In the genomic region with DNA sequence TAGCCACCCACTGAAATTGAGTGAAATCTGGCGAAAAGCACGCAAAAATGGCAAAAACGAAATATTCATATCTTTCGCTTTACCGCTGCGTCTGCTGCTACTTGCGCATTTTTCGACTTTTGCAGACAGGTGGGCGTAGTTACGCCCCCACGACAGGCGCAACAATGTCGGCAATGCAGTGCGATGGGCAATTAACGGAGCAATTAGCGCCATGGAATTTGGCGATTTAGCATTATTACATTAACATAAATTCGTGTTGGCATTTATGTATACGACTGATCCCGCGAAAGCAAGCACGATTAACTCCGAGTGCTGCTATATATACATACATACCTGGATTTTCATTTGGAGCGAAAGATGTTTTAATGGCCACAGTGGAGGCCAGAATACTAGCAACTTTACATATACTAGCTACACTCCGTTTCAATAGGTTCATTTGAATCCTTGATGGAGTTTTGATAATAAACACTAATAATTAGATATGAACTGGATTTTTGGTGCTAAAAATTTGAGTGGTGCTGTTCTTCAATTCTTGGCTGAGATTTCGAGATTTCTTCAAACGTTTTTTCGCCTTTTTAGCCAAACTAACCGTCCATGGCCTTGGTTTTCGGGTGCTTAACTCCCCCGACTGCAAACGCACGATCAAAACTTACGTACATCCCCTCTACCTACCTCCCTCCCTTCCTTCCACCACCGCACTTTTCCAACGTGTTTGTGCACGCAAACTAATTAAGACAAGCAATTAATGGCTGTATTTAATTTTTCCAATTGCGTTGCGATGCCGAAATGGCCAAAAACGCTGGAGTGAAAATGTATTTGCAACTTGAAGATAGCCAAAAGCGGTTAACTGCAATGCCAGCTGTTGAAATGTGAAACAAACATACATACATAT, we compare ENCODE assay signal across 1 fruit fly cellular context.
TF ChIP-seq lines count a peak whose summit lies in the region.

No protein-coding gene starts in this region.

TF ChIP-seq in whole organism, embryonic, 481 proteins besides CTCF, POLR2A, EP300 and RAD21 (continued from another document and continues in another):
- TF ChIP-seq sob (GFP tag; IDR thresholded peaks at IDR 0.05; lab: Robert Waterston, UW) (no peak), emc (GFP tag; optimal IDR thresholded peaks at IDR 0.05; lab: Kevin White, UChicago) (no peak), Sox100B (GFP tag; optimal IDR thresholded peaks at IDR 0.05; lab: Kevin White, UChicago) (no peak), CG8478 (optimal IDR thresholded peaks at IDR 0.05; lab: Kevin White, UChicago) (no peak), CG4282 (GFP tag; optimal IDR thresholded peaks at IDR 0.05; lab: Kevin White, UChicago) (no peak), CG1832 (GFP tag; optimal IDR thresholded peaks at IDR 0.05; lab: Kevin White, UChicago) (no peak), CG18262 (tag; optimal IDR thresholded peaks at IDR 0.05; lab: Kevin White, UChicago) (peak; percentile 3), CG6813 (GFP tag; optimal IDR thresholded peaks at IDR 0.05; lab: Kevin White, UChicago) (no peak), GATAe (GFP tag; conservative IDR thresholded peaks at IDR 0.05; lab: Robert Waterston, UW) (no peak), hth (optimal IDR thresholded peaks at IDR 0.05; lab: Kevin White, UChicago) (no peak), CG14860 (GFP tag; IDR thresholded peaks at IDR 0.05; lab: Robert Waterston, UW; ENCODE audit: partially characterized antibody) (no peak), lov (optimal IDR thresholded peaks at IDR 0.05; lab: Kevin White, UChicago) (no peak), lov (GFP tag; IDR thresholded peaks at IDR 0.05; lab: Robert Waterston, UW) (no peak), trh (GFP tag; optimal IDR thresholded peaks at IDR 0.05; lab: Kevin White, UChicago) (no peak), Six4 (GFP tag; optimal IDR thresholded peaks at IDR 0.05; lab: Kevin White, UChicago) (no peak), jumu (GFP tag; optimal IDR thresholded peaks at IDR 0.05; lab: Kevin White, UChicago) (no peak), CG10366 (GFP tag; IDR thresholded peaks at IDR 0.05; lab: Robert Waterston, UW) (peak; percentile 48), twi (tag; optimal IDR thresholded peaks at IDR 0.05; lab: Kevin White, UChicago) (no peak), CG15514 (GFP tag; optimal IDR thresholded peaks at IDR 0.05; lab: Kevin White, UChicago) (no peak), scrt (GFP tag; optimal IDR thresholded peaks at IDR 0.05; lab: Kevin White, UChicago) (no peak), CG18619 (GFP tag; optimal IDR thresholded peaks at IDR 0.05; lab: Kevin White, UChicago) (no peak), CG18764 (GFP tag; optimal IDR thresholded peaks at IDR 0.05; lab: Kevin White, UChicago) (no peak), CG10462 (GFP tag; optimal IDR thresholded peaks at IDR 0.05; lab: Kevin White, UChicago) (no peak), gt (GFP tag; IDR thresholded peaks at IDR 0.05; lab: Robert Waterston, UW) (no peak), esg (GFP tag; conservative IDR thresholded peaks at IDR 0.05; lab: Robert Waterston, UW) (no peak), NC2α (GFP tag; optimal IDR thresholded peaks at IDR 0.05; lab: Kevin White, UChicago) (no peak), gce (GFP tag; IDR thresholded peaks at IDR 0.05; lab: Robert Waterston, UW) (no peak), CG7963 (GFP tag; IDR thresholded peaks at IDR 0.05; lab: Robert Waterston, UW; ENCODE audit: partially characterized antibody) (no peak), Drgx (GFP tag; IDR thresholded peaks at IDR 0.05; lab: Robert Waterston, UW) (peak; percentile 53; the same call in 1 of the 2 replicates), CG6683 (GFP tag; optimal IDR thresholded peaks at IDR 0.05; lab: Kevin White, UChicago) (no peak), dmrt11E (tag; optimal IDR thresholded peaks at IDR 0.05; lab: Kevin White, UChicago) (peak; percentile 1), CG10565 (GFP tag; optimal IDR thresholded peaks at IDR 0.05; lab: Kevin White, UChicago) (no peak), CG12659 (GFP tag; optimal IDR thresholded peaks at IDR 0.05; lab: Kevin White, UChicago) (peak; percentile 14), ro (GFP tag; IDR thresholded peaks at IDR 0.05; lab: Robert Waterston, UW) (no peak), Antp (GFP tag; optimal IDR thresholded peaks at IDR 0.05; lab: Kevin White, UChicago) (no peak), az2 (GFP tag; optimal IDR thresholded peaks at IDR 0.05; lab: Kevin White, UChicago) (peak; percentile 34), z (GFP tag; IDR thresholded peaks at IDR 0.05; lab: Robert Waterston, UW) (no peak; the same call in 2 of the 3 replicates), cg (GFP tag; optimal IDR thresholded peaks at IDR 0.05; lab: Kevin White, UChicago) (no peak), CG15011 (GFP tag; optimal IDR thresholded peaks at IDR 0.05; lab: Kevin White, UChicago) (no peak), aop (GFP tag; IDR thresholded peaks at IDR 0.05; lab: Robert Waterston, UW) (no peak), Atf3 (GFP tag; optimal IDR thresholded peaks at IDR 0.05; lab: Kevin White, UChicago) (no peak), CG12942 (GFP tag; optimal IDR thresholded peaks at IDR 0.05; lab: Kevin White, UChicago) (no peak), en (GFP tag; optimal IDR thresholded peaks at IDR 0.05; lab: Kevin White, UChicago) (no peak), tio (GFP tag; optimal IDR thresholded peaks at IDR 0.05; lab: Kevin White, UChicago) (no peak), CG9817 (tag; optimal IDR thresholded peaks at IDR 0.05; lab: Kevin White, UChicago) (no peak), CG2678 (tag; optimal IDR thresholded peaks at IDR 0.05; lab: Kevin White, UChicago) (peak; percentile 28), Neu2 (GFP tag; optimal IDR thresholded peaks at IDR 0.05; lab: Kevin White, UChicago; ENCODE audit: borderline replicate concordance) (no peak), Opbp (GFP tag; IDR thresholded peaks at IDR 0.05; lab: Robert Waterston, UW; ENCODE audit: partially characterized antibody) (no peak), onecut (GFP tag; IDR thresholded peaks at IDR 0.05; lab: Robert Waterston, UW) (no peak), CG12071 (GFP tag; optimal IDR thresholded peaks at IDR 0.05; lab: Kevin White, UChicago) (no peak), chif (GFP tag; optimal IDR thresholded peaks at IDR 0.05; lab: Kevin White, UChicago) (peak in 1 of 2 experiments; percentile 28), CG16815 (GFP tag; optimal IDR thresholded peaks at IDR 0.05; lab: Kevin White, UChicago) (no peak), repo (GFP tag; optimal IDR thresholded peaks at IDR 0.05; lab: Kevin White, UChicago) (no peak), CG30403 (GFP tag; optimal IDR thresholded peaks at IDR 0.05; lab: Kevin White, UChicago) (peak; percentile 33), inv (GFP tag; IDR thresholded peaks at IDR 0.05; lab: Robert Waterston, UW; ENCODE audit: partially characterized antibody) (no peak), CG5953 (GFP tag; IDR thresholded peaks at IDR 0.05; lab: Robert Waterston, UW) (0 out of 2 replicates have a peak, but pooled peaks have one; percentile 17), slbo (GFP tag; IDR thresholded peaks at IDR 0.05; lab: Robert Waterston, UW) (peak; percentile 39; the same call in 1 of the 2 replicates), CG14667 (GFP tag; IDR thresholded peaks at IDR 0.05; lab: Robert Waterston, UW) (no peak), CG11247 (GFP tag; IDR thresholded peaks at IDR 0.05; lab: Robert Waterston, UW) (no peak), dpn (GFP tag; optimal IDR thresholded peaks at IDR 0.05; lab: Kevin White, UChicago) (peak in 1 of 2 experiments; percentile 39), CrebB (tag; optimal IDR thresholded peaks at IDR 0.05; lab: Kevin White, UChicago) (no peak), Max (GFP tag; optimal IDR thresholded peaks at IDR 0.05; lab: Kevin White, UChicago) (no peak), CG10979 (tag; optimal IDR thresholded peaks at IDR 0.05; lab: Kevin White, UChicago) (peak; percentile 25), ATbp (GFP tag; optimal IDR thresholded peaks at IDR 0.05; lab: Kevin White, UChicago) (no peak), fd3F (GFP tag; optimal IDR thresholded peaks at IDR 0.05; lab: Kevin White, UChicago) (no peak), CG15073 (GFP tag; optimal IDR thresholded peaks at IDR 0.05; lab: Kevin White, UChicago) (no peak), stwl (tag; optimal IDR thresholded peaks at IDR 0.05; lab: Kevin White, UChicago) (no peak), Spps (tag; optimal IDR thresholded peaks at IDR 0.05; lab: Kevin White, UChicago) (no peak), oc (tag; optimal IDR thresholded peaks at IDR 0.05; lab: Kevin White, UChicago) (no peak), Hand (GFP tag; optimal IDR thresholded peaks at IDR 0.05; lab: Kevin White, UChicago) (no peak), caup (GFP tag; optimal IDR thresholded peaks at IDR 0.05; lab: Kevin White, UChicago; ENCODE audit: severe bottlenecking) (no peak), CG1792 (GFP tag; optimal IDR thresholded peaks at IDR 0.05; lab: Kevin White, UChicago) (no peak), CG12104 (GFP tag; optimal IDR thresholded peaks at IDR 0.05; lab: Kevin White, UChicago) (no peak), CG8089 (GFP tag; optimal IDR thresholded peaks at IDR 0.05; lab: Kevin White, UChicago) (no peak), Kr (GFP tag; optimal IDR thresholded peaks at IDR 0.05; lab: Kevin White, UChicago) (no peak), pfk (GFP tag; optimal IDR thresholded peaks at IDR 0.05; lab: Kevin White, UChicago) (no peak), CG1602 (GFP tag; optimal IDR thresholded peaks at IDR 0.05; lab: Kevin White, UChicago) (peak; percentile 17), E2f1 (GFP tag; IDR thresholded peaks at IDR 0.05; lab: Robert Waterston, UW) (0 out of 2 replicates have a peak, but pooled peaks have one; percentile 38), sna (GFP tag; IDR thresholded peaks at IDR 0.05; lab: Robert Waterston, UW; ENCODE audit: partially characterized antibody) (no peak), CG34422 (GFP tag; IDR thresholded peaks at IDR 0.05; lab: Robert Waterston, UW) (no peak; the same call in 2 of the 3 replicates), CG17802 (tag; optimal IDR thresholded peaks at IDR 0.05; lab: Kevin White, UChicago) (no peak), CG10321 (GFP tag; IDR thresholded peaks at IDR 0.05; lab: Robert Waterston, UW) (peak; percentile 35; the same call in 1 of the 2 replicates), CG17186 (GFP tag; optimal IDR thresholded peaks at IDR 0.05; lab: Kevin White, UChicago) (no peak), Lim3 (GFP tag; IDR thresholded peaks at IDR 0.05; lab: Robert Waterston, UW) (no peak), bcd (GFP tag; optimal IDR thresholded peaks at IDR 0.05; lab: Kevin White, UChicago) (peak; percentile 16), MBD-R2 (GFP tag; IDR thresholded peaks at IDR 0.05; lab: Robert Waterston, UW) (no peak), CG7556 (GFP tag; optimal IDR thresholded peaks at IDR 0.05; lab: Kevin White, UChicago) (no peak), C15 (GFP tag; IDR thresholded peaks at IDR 0.05; lab: Robert Waterston, UW) (no peak), CG10654 (GFP tag; optimal IDR thresholded peaks at IDR 0.05; lab: Kevin White, UChicago) (no peak), tup (GFP tag; optimal IDR thresholded peaks at IDR 0.05; lab: Kevin White, UChicago) (no peak), danr (GFP tag; IDR thresholded peaks at IDR 0.05; lab: Robert Waterston, UW) (no peak), ap (GFP tag; IDR thresholded peaks at IDR 0.05; lab: Robert Waterston, UW) (no peak), Eip74EF (GFP tag; optimal IDR thresholded peaks at IDR 0.05; lab: Kevin White, UChicago) (no peak), CG17829 (tag; optimal IDR thresholded peaks at IDR 0.05; lab: Kevin White, UChicago) (no peak), Meics (GFP tag; optimal IDR thresholded peaks at IDR 0.05; lab: Kevin White, UChicago) (no peak), row (GFP tag; IDR thresholded peaks at IDR 0.05; lab: Robert Waterston, UW) (peak; percentile 33; the same call in 2 of the 3 replicates), CG16813 (GFP tag; IDR thresholded peaks at IDR 0.05; lab: Robert Waterston, UW; ENCODE audit: partially characterized antibody) (no peak), Xrp1 (GFP tag; IDR thresholded peaks at IDR 0.05; lab: Robert Waterston, UW) (peak; percentile 33; the same call in 1 of the 2 replicates), zfh1 (GFP tag; IDR thresholded peaks at IDR 0.05; lab: Robert Waterston, UW) (0 out of 3 replicates have a peak, but pooled peaks have one; percentile 53), H2.0 (GFP tag; IDR thresholded peaks at IDR 0.05; lab: Robert Waterston, UW) (peak; percentile 33; the same call in 1 of the 2 replicates), CG13424 (tag; optimal IDR thresholded peaks at IDR 0.05; lab: Kevin White, UChicago) (no peak), CG9797 (GFP tag; optimal IDR thresholded peaks at IDR 0.05; lab: Kevin White, UChicago) (no peak), CG13287 (GFP tag; IDR thresholded peaks at IDR 0.05; lab: Robert Waterston, UW; ENCODE audit: partially characterized antibody) (no peak), CG15479 (GFP tag; optimal IDR thresholded peaks at IDR 0.05; lab: Kevin White, UChicago) (no peak), da (GFP tag; optimal IDR thresholded peaks at IDR 0.05; lab: Kevin White, UChicago) (no peak), her (GFP tag; optimal IDR thresholded peaks at IDR 0.05; lab: Kevin White, UChicago) (no peak), CG8359 (GFP tag; optimal IDR thresholded peaks at IDR 0.05; lab: Kevin White, UChicago; ENCODE audit: borderline replicate concordance) (no peak), trem (tag; optimal IDR thresholded peaks at IDR 0.05; lab: Kevin White, UChicago) (no peak), ash1 (GFP tag; optimal IDR thresholded peaks at IDR 0.05; lab: Kevin White, UChicago) (no peak), fru (optimal IDR thresholded peaks at IDR 0.05; lab: Kevin White, UChicago) (no peak), CG4404 (GFP tag; IDR thresholded peaks at IDR 0.05; lab: Robert Waterston, UW) (no peak), Tbp (GFP tag; optimal IDR thresholded peaks at IDR 0.05; lab: Kevin White, UChicago) (no peak), bbx (GFP tag; IDR thresholded peaks at IDR 0.05; lab: Robert Waterston, UW; ENCODE audit: partially characterized antibody) (no peak), CG9437 (GFP tag; optimal IDR thresholded peaks at IDR 0.05; lab: Kevin White, UChicago) (no peak), Awh (GFP tag; IDR thresholded peaks at IDR 0.05; lab: Robert Waterston, UW) (0 out of 2 replicates have a peak, but pooled peaks have one; percentile 28), CG33557 (GFP tag; optimal IDR thresholded peaks at IDR 0.05; lab: Kevin White, UChicago) (no peak), YL-1 (GFP tag; optimal IDR thresholded peaks at IDR 0.05; lab: Kevin White, UChicago) (no peak), Ets65A (GFP tag; lab: Kevin White, UChicago) (peak; percentile 75), CG9215 (GFP tag; IDR thresholded peaks at IDR 0.05; lab: Robert Waterston, UW) (no peak), slp2 (GFP tag; optimal IDR thresholded peaks at IDR 0.05; lab: Kevin White, UChicago) (no peak), cad (GFP tag; optimal IDR thresholded peaks at IDR 0.05; lab: Kevin White, UChicago) (no peak), CG4730 (GFP tag; IDR thresholded peaks at IDR 0.05; lab: Robert Waterston, UW) (peak; percentile 36; the same call in 1 of the 2 replicates)
